Worm (Caenorhabditis elegans): ENCODE data around the gene hut-1.

The hut-1 gene

ce11 chrIII:12711217-12711616, at the start of gene hut-1:
hut-1 (plus strand) TSS chrIII:12711560.
- TF ChIP-seq ztf-1 (GFP tag; conservative IDR thresholded peaks at IDR 0.05) (no peak), nhr-11 (tag; optimal IDR thresholded peaks at IDR 0.05) (no peak), sma-9 (GFP tag; optimal IDR thresholded peaks at IDR 0.05) (no peak), sma-9 (tag; optimal IDR thresholded peaks at IDR 0.05) (no peak), Y55F3AM.14 (GFP tag; optimal IDR thresholded peaks at IDR 0.05) (no peak), nhr-129 (tag; optimal IDR thresholded peaks at IDR 0.05) (peak; percentile 70), crh-2 (tag; optimal IDR thresholded peaks at IDR 0.05) (peak; percentile 54), nhr-23 (tag; optimal IDR thresholded peaks at IDR 0.05) (no peak), lin-13 (GFP tag; optimal IDR thresholded peaks at IDR 0.05) (peak; percentile 60), unc-39 (tag; optimal IDR thresholded peaks at IDR 0.05) (no peak), sma-3 (GFP tag; optimal IDR thresholded peaks at IDR 0.05) (peak; percentile 25), nhr-237 (tag; optimal IDR thresholded peaks at IDR 0.05) (no peak), peb-1 (tag; optimal IDR thresholded peaks at IDR 0.05) (no peak), nhr-6 (tag; optimal IDR thresholded peaks at IDR 0.05) (no peak), ZK546.5 (tag; optimal IDR thresholded peaks at IDR 0.05) (no peak), mab-5 (tag; optimal IDR thresholded peaks at IDR 0.05) (no peak), nhr-77 (tag; optimal IDR thresholded peaks at IDR 0.05) (no peak), snpc-4 (tag; optimal IDR thresholded peaks at IDR 0.05) (no peak), ztf-11 (tag; optimal IDR thresholded peaks at IDR 0.05) (no peak), ama-1 (optimal IDR thresholded peaks at IDR 0.05) (peak; percentile 23), dmd-4 (tag; optimal IDR thresholded peaks at IDR 0.05) (no peak), nhr-25 (tag; optimal IDR thresholded peaks at IDR 0.05) (peak; percentile 2), mbf-1 (tag; optimal IDR thresholded peaks at IDR 0.05) (no peak), mdl-1 (tag; optimal IDR thresholded peaks at IDR 0.05) (no peak), sem-4 (tag; optimal IDR thresholded peaks at IDR 0.05) (peak; percentile 59), aly-2 (tag; optimal IDR thresholded peaks at IDR 0.05) (no peak), F13H6.1 (tag; optimal IDR thresholded peaks at IDR 0.05) (no peak), blmp-1 (tag; optimal IDR thresholded peaks at IDR 0.05; ENCODE audit: insufficient read depth) (no peak), elt-1 (tag; optimal IDR thresholded peaks at IDR 0.05) (no peak), ztf-4 (tag; optimal IDR thresholded peaks at IDR 0.05) (no peak), egl-27 (tag; optimal IDR thresholded peaks at IDR 0.05) (no peak), alr-1 (tag; optimal IDR thresholded peaks at IDR 0.05) (no peak), nhr-21 (tag; optimal IDR thresholded peaks at IDR 0.05) (no peak), lin-39 (tag; optimal IDR thresholded peaks at IDR 0.05) (no peak), nhr-12 (tag; optimal IDR thresholded peaks at IDR 0.05) (no peak), R02D3.7 (tag; optimal IDR thresholded peaks at IDR 0.05) (no peak), zag-1 (tag; optimal IDR thresholded peaks at IDR 0.05) (no peak), lin-11 (tag; optimal IDR thresholded peaks at IDR 0.05) (no peak), skn-1 (tag; optimal IDR thresholded peaks at IDR 0.05) (no peak), unc-55 (GFP tag; optimal IDR thresholded peaks at IDR 0.05) (peak; percentile 84), gmeb-1 (tag; optimal IDR thresholded peaks at IDR 0.05) (peak; percentile 70), ceh-82 (tag; optimal IDR thresholded peaks at IDR 0.05) (no peak), C34F6.9 (tag; optimal IDR thresholded peaks at IDR 0.05) (peak; percentile 67), nhr-10 (tag; optimal IDR thresholded peaks at IDR 0.05) (no peak), fos-1 (tag; optimal IDR thresholded peaks at IDR 0.05) (no peak), unc-62 (GFP tag; optimal IDR thresholded peaks at IDR 0.05) (no peak), lsy-2 (tag; optimal IDR thresholded peaks at IDR 0.05) (peak in 1 of 2 experiments; percentile 68), elt-3 (tag; optimal IDR thresholded peaks at IDR 0.05) (no peak), ceh-16 (tag; optimal IDR thresholded peaks at IDR 0.05) (no peak)

Data from whole organism, L2 larva.